Worm (Caenorhabditis elegans): Measurements from ENCODE around the gene F44E7.5.
"Not testable (repeated sequence)": the region's sequence is repeated elsewhere in the genome, so short reads cannot be mapped to it uniquely, and the experiment has no call there.

DNA sequence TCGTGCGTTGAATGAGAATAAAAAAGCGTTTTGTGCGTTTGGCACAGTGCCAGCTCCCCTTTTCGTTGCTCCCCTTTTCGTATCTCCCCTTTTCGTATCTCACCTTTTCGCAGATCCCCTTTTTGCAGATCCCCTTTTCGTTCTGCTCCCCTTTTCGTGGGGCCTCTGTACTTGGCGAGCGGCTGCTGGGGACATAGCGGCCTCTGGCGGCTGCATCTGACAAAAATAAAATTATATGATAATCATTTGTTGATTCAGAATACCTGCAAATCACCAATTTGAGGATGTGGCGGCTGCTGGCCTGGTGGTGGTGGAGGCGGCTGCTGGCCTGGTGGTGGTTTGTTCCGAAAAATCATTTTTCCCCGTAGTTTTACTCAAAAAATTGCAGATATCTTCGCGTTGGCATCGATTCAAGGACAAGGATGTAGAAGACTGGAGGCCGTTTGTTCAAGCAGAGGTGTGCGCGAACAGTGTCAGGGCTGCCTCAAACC is 25.5 kb downstream of the F44E7.5 start, which contains the start of gene K09H11.11:
- TF ChIP-seq ama-1 (optimal IDR thresholded peaks at IDR 0.05); lin-39 (tag; optimal IDR thresholded peaks at IDR 0.05); skn-1 (tag; optimal IDR thresholded peaks at IDR 0.05): not testable (repeated sequence)

Measured in whole organism, L4 larva.